Worm (Caenorhabditis elegans): ENCODE results near the gene T05C7.5.

DNA sequence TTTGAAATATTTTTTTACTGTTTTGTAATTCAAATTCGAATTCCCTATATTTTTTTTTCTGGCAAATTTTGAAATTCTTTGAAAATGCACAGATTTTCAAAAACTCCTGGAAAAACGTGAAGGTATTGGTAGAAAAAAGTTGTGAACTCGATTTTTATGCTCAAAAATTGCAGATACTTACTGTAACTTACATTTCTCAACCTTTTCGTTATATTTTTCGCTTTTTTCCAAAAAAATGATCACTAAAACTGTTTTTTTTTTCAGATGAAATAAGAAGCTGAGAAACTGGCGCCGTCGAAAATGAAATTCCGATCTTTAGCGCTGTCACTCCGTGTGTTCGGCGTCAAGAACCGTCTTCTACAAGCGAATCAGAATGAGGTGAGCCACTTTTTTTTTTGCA is 17.4 kb upstream of the T05C7.5 start, which contains the start of gene T05C7.8:
- TF ChIP-seq elt-3 (tag; optimal IDR thresholded peaks at IDR 0.05) (no peak), pqm-1 (tag; optimal IDR thresholded peaks at IDR 0.05) (no peak), jun-1 (tag; optimal IDR thresholded peaks at IDR 0.05) (no peak), ama-1 (optimal IDR thresholded peaks at IDR 0.05) (no peak), nhr-77 (tag; optimal IDR thresholded peaks at IDR 0.05) (no peak), tlp-1 (tag; optimal IDR thresholded peaks at IDR 0.05) (no peak), fkh-10 (GFP tag; optimal IDR thresholded peaks at IDR 0.05) (no peak), aly-2 (tag; optimal IDR thresholded peaks at IDR 0.05) (no peak), lir-3 (tag; optimal IDR thresholded peaks at IDR 0.05; ENCODE audit: poor library complexity) (no peak), lsy-2 (tag; optimal IDR thresholded peaks at IDR 0.05) (no peak), unc-62 (GFP tag; optimal IDR thresholded peaks at IDR 0.05) (no peak), nhr-237 (tag; optimal IDR thresholded peaks at IDR 0.05) (no peak), grh-1 (GFP tag; IDR thresholded peaks at IDR 0.05) (no peak)
